Fruit fly (Drosophila melanogaster) whole organism, wandering third instar larva: ENCODE measurements around the gene CG33281.
A peak's percentile ranks its signal among the peaks of the same experiment; 100 is the strongest.

ENCODE experiments used
- Abd-B ChIP-seq: fragments of >200 bp; optimal IDR thresholded peaks from 2 replicates; lab custom pipeline; 2017; ENCODE audit warnings: missing biosample characterization, missing genetic modification characterization
- CG32264 ChIP-seq: fragments of 200-800 bp; sonication (Bioruptor generic); optimal IDR thresholded peaks from 2 replicates; lab custom pipeline; 2016; ENCODE audit warnings: missing biosample characterization, missing genetic modification characterization
- CG9705 ChIP-seq: fragments of 200-800 bp; sonication (Bioruptor generic); optimal IDR thresholded peaks from 2 replicates; lab custom pipeline; 2018; ENCODE audit warnings: missing biosample characterization, mild to moderate bottlenecking, missing genetic modification characterization
- CrebA ChIP-seq: fragments of 200-800 bp; sonication (Bioruptor generic); optimal IDR thresholded peaks from 2 replicates; lab custom pipeline; 2016; ENCODE audit warnings: missing biosample characterization, mild to moderate bottlenecking, missing genetic modification characterization, borderline replicate concordance
- Dfd ChIP-seq: fragments of >200 bp; optimal IDR thresholded peaks from 2 replicates; lab custom pipeline; 2017; ENCODE audit warnings: missing biosample characterization, missing genetic modification characterization
- Dif ChIP-seq: fragments of 200-275, 200-300 bp; sonication (Bioruptor generic); optimal IDR thresholded peaks from 2 replicates; lab custom pipeline; 2018; ENCODE audit warnings: missing biosample characterization, missing genetic modification characterization; ENCODE audit not compliant: partially characterized antibody
- GATAd ChIP-seq: sonication (Bioruptor generic); optimal IDR thresholded peaks from 2 replicates; lab custom pipeline; 2016; ENCODE audit warnings: missing biosample characterization, missing genetic modification characterization
- HLH106 ChIP-seq: fragments of 200-800 bp; optimal IDR thresholded peaks from 3 replicates; lab custom pipeline; 2019; ENCODE audit warnings: missing biosample characterization, mild to moderate bottlenecking, missing genetic modification characterization, moderate library complexity
- Hnf4 ChIP-seq: fragments of 200-800 bp; sonication (Bioruptor generic); optimal IDR thresholded peaks from 2 replicates; lab custom pipeline; 2016; ENCODE audit warnings: missing biosample characterization, mild to moderate bottlenecking, missing genetic modification characterization
- Hr78 ChIP-seq: fragments of >200 bp; optimal IDR thresholded peaks from 2 replicates; lab custom pipeline; 2017; ENCODE audit warnings: missing biosample characterization, missing genetic modification characterization
- Hr83 ChIP-seq: fragments of 200-300 bp; sonication (Bioruptor generic); optimal IDR thresholded peaks from 2 replicates; lab custom pipeline; 2016; ENCODE audit warnings: missing biosample characterization, mild to moderate bottlenecking, missing genetic modification characterization, moderate library complexity; ENCODE audit not compliant: poor library complexity, severe bottlenecking
- Jra ChIP-seq: sonication (Bioruptor generic); optimal IDR thresholded peaks from 2 replicates; lab custom pipeline; 2016; ENCODE audit warnings: missing biosample characterization, missing genetic modification characterization
- Mio ChIP-seq: sonication (Bioruptor generic); optimal IDR thresholded peaks from 2 replicates; lab custom pipeline; 2016; ENCODE audit warnings: missing biosample characterization, missing genetic modification characterization
- Myc ChIP-seq: fragments of >200 bp; optimal IDR thresholded peaks from 2 replicates; lab custom pipeline; 2017
- N ChIP-seq: fragments of >200 bp; optimal IDR thresholded peaks from 2 replicates; lab custom pipeline; 2018; ENCODE audit warnings: missing biosample characterization, missing external identifiers, missing genetic modification characterization
- OdsH ChIP-seq: fragments of 200-800 bp; sonication (Bioruptor generic); optimal IDR thresholded peaks from 2 replicates; lab custom pipeline; 2016; ENCODE audit warnings: missing biosample characterization, mild to moderate bottlenecking, missing genetic modification characterization
- Rel ChIP-seq, 2 experiments: fragments of 200-800 bp; sonication (Bioruptor generic) in 1 of 2; optimal IDR thresholded peaks; 2 replicates in 1 of 2; 3 replicates in 1 of 2; lab custom pipeline; 2016 to 2019; ENCODE audit warnings: mild to moderate bottlenecking in 2 of 2, missing biosample characterization in 2 of 2, missing genetic modification characterization in 2 of 2, moderate library complexity in 1 of 2
- Sp1 ChIP-seq: fragments of 200-800 bp; sonication (Bioruptor generic); optimal IDR thresholded peaks from 3 replicates; lab custom pipeline; 2019; ENCODE audit warnings: missing biosample characterization, mild to moderate bottlenecking, missing genetic modification characterization, moderate library complexity
- Vsx2 ChIP-seq: fragments of 200-300, 225-300 bp; sonication (Bioruptor generic); optimal IDR thresholded peaks from 2 replicates; lab custom pipeline; 2018; ENCODE audit warnings: missing biosample characterization, missing genetic modification characterization; ENCODE audit not compliant: partially characterized antibody
- br ChIP-seq: fragments of 200-800 bp; sonication (Bioruptor generic); optimal IDR thresholded peaks from 2 replicates; lab custom pipeline; 2016; ENCODE audit warnings: missing biosample characterization, missing genetic modification characterization
- brk ChIP-seq: fragments of 200-800 bp; sonication (Bioruptor generic); optimal IDR thresholded peaks from 2 replicates; lab custom pipeline; 2016; ENCODE audit warnings: missing biosample characterization, mild to moderate bottlenecking, missing genetic modification characterization
- dl ChIP-seq, 2 experiments: fragments of 175-275, 200-275 bp in 1 of 2; fragments of 200-275 bp in 1 of 2; sonication (Bioruptor generic); optimal IDR thresholded peaks; lab custom pipeline; 2018; ENCODE audit warnings: mild to moderate bottlenecking in 2 of 2, missing biosample characterization in 2 of 2, missing genetic modification characterization in 2 of 2, moderate library complexity in 2 of 2; ENCODE audit not compliant: partially characterized antibody in 2 of 2, insufficient read depth in 1 of 2
- dmrt93B ChIP-seq: fragments of 200-800 bp; sonication (Bioruptor generic); optimal IDR thresholded peaks from 2 replicates; lab custom pipeline; 2018; ENCODE audit warnings: missing biosample characterization, mild to moderate bottlenecking, missing genetic modification characterization
- dsf ChIP-seq: sonication (Bioruptor generic); optimal IDR thresholded peaks from 2 replicates; lab custom pipeline; 2016; ENCODE audit warnings: missing biosample characterization, missing genetic modification characterization, borderline replicate concordance
- ey ChIP-seq: fragments of 200-800 bp; sonication (Bioruptor generic); optimal IDR thresholded peaks from 2 replicates; lab custom pipeline; 2016; ENCODE audit warnings: missing biosample characterization, missing genetic modification characterization
- foxo ChIP-seq, 2 experiments: fragments of 200-800 bp; sonication (Bioruptor generic); optimal IDR thresholded peaks; 2 replicates in 1 of 2; 3 replicates in 1 of 2; lab custom pipeline; 2016 to 2017; ENCODE audit warnings: missing biosample characterization in 2 of 2, missing genetic modification characterization in 2 of 2
- fru ChIP-seq: fragments of 200-800 bp; sonication (Bioruptor generic); optimal IDR thresholded peaks from 3 replicates; lab custom pipeline; 2016; ENCODE audit warnings: missing biosample characterization, mild to moderate bottlenecking, missing genetic modification characterization
- h ChIP-seq: fragments of 200-800 bp; sonication (Bioruptor generic); optimal IDR thresholded peaks from 3 replicates; lab custom pipeline; 2016; ENCODE audit warnings: missing biosample characterization, mild to moderate bottlenecking, missing genetic modification characterization
- lola ChIP-seq: fragments of >200 bp; optimal IDR thresholded peaks from 2 replicates; lab custom pipeline; 2017; ENCODE audit warnings: missing biosample characterization, missing genetic modification characterization
- psq ChIP-seq: fragments of 200-800 bp; sonication (Bioruptor generic); optimal IDR thresholded peaks from 3 replicates; lab custom pipeline; 2017; ENCODE audit warnings: missing biosample characterization, mild to moderate bottlenecking, missing genetic modification characterization, moderate library complexity
- rgr ChIP-seq: fragments of 200-800 bp; sonication (Bioruptor generic); optimal IDR thresholded peaks from 3 replicates; lab custom pipeline; 2016; ENCODE audit warnings: missing biosample characterization, mild to moderate bottlenecking, missing genetic modification characterization
- sage ChIP-seq: fragments of 200-800 bp; sonication (Bioruptor generic); optimal IDR thresholded peaks from 2 replicates; lab custom pipeline; 2016; ENCODE audit warnings: missing biosample characterization, mild to moderate bottlenecking, missing genetic modification characterization
- sv ChIP-seq: fragments of 200-800 bp; sonication (Bioruptor generic); optimal IDR thresholded peaks from 3 replicates; lab custom pipeline; 2016; ENCODE audit warnings: missing biosample characterization, missing genetic modification characterization
- tai ChIP-seq: sonication (Bioruptor generic); optimal IDR thresholded peaks from 2 replicates; lab custom pipeline; 2016; ENCODE audit warnings: missing biosample characterization, missing genetic modification characterization
- woc ChIP-seq: sonication (Bioruptor generic); optimal IDR thresholded peaks from 2 replicates; lab custom pipeline; 2016; ENCODE audit warnings: missing biosample characterization, mild to moderate bottlenecking, missing genetic modification characterization

CG33281 gene

DNA sequence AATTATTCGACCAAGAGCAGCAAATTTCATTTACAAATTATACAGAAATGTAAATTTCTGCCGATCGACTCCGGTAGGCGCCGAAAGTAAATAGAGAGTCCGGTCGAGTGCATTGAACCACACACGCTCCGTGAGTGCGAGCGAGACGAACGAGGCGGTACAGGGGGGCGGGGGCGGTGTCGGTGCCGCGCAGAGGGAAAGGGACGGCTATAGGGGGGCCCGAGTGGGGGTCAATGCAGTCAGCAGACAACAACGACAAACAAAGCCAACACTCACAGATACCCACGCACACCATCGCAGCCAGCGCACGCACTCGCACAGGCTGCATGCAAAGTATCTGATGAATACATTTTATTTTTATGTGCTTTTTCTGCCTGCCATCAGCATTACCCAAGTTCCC lies 15.4 kb downstream of the CG33281 start:
- TF ChIP-seq Mio (GFP tag; lab: Kevin White, UChicago) (no peak), CrebA (no peak), psq (GFP tag; lab: Kevin White, UChicago) (peak; percentile 4), rgr (GFP tag; lab: Kevin White, UChicago) (peak; percentile 3), HLH106 (tag; lab: Kevin White, UChicago) (peak; percentile 3), Dfd (GFP tag; lab: Kevin White, UChicago) (peak; percentile 53), Rel (GFP tag; optimal IDR thresholded peaks at IDR 0.05; lab: Kevin White, UChicago) (no peak), Rel (tag; optimal IDR thresholded peaks at IDR 0.05; lab: Kevin White, UChicago) (peak; percentile 83), fru (GFP tag; lab: Kevin White, UChicago) (no peak), Sp1 (GFP tag; lab: Kevin White, UChicago) (peak; percentile 9)
- TF ChIP-seq, all 38 proteins: peak for 6

DNA sequence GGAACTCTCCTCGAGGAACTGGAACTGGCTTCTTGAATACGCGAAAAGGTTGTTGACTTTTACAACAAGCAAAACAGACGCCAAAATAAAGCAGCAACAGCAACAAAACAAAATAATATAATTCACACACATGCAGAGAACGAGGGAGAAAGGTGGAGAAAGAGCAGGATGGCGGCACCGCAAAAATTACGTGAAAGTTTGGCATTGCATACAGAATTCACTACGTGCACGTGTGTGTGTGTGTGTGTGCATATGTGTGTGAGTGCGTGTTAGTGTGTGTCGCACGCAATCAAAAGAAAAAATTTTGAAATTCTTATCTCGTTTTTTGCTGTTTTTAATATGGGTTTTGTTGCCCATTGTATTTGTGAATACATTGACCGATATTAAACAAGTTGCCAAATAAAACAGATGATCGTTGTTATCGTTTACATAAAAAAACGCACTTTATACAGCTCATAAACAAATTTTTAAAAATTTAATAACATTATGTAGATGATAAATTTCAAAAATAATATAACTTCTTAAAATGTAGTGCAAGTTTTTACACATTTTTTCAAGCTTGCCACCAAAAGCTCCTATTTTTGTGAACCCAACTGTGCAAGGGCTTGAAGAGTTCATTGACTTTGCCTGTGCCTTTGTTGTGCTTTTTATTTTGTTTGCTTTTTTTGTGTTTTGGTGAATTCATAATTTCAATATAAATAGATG lies 17.3 kb downstream of the CG33281 start:
- no peak for TF ChIP-seq CG9705 (GFP tag; lab: Kevin White, UChicago)
- no peak for TF ChIP-seq Vsx2 (GFP tag; lab: Kevin White, UChicago)
- no peak for TF ChIP-seq Rel (GFP tag; optimal IDR thresholded peaks at IDR 0.05; lab: Kevin White, UChicago)
- TF ChIP-seq Rel (tag; optimal IDR thresholded peaks at IDR 0.05; lab: Kevin White, UChicago): peak; percentile 52
- TF ChIP-seq Hnf4: peak; percentile 77
- TF ChIP-seq brk (GFP tag; lab: Kevin White, UChicago): peak; percentile 9
- peak; percentile 73 for TF ChIP-seq fru (GFP tag; lab: Kevin White, UChicago)
- no peak for TF ChIP-seq sv (GFP tag; lab: Kevin White, UChicago)
- TF ChIP-seq Sp1 (GFP tag; lab: Kevin White, UChicago): peak; percentile 90
- peak; percentile 3 for TF ChIP-seq ey
- peak; percentile 81 for TF ChIP-seq HLH106 (tag; lab: Kevin White, UChicago)
- no peak for TF ChIP-seq dl (GFP tag; optimal IDR thresholded peaks at IDR 0.05; lab: Kevin White, UChicago; ENCODE audit: insufficient read depth in 1 of 2, partially characterized antibody in 2 of 2)
- TF ChIP-seq Hr83: no peak
- peak; percentile 60 for TF ChIP-seq dmrt93B (GFP tag; lab: Kevin White, UChicago)
- TF ChIP-seq dsf: peak; percentile 20
- peak; percentile 85 for TF ChIP-seq OdsH (GFP tag; lab: Kevin White, UChicago)
- TF ChIP-seq br (GFP tag; lab: Kevin White, UChicago): peak; percentile 69
- TF ChIP-seq foxo (GFP tag; optimal IDR thresholded peaks at IDR 0.05; lab: Kevin White, UChicago): peak in 1 of 2 experiments; percentile 71
- peak; percentile 16 for TF ChIP-seq woc (GFP tag; lab: Kevin White, UChicago)
- peak; percentile 38 for TF ChIP-seq h (GFP tag; lab: Kevin White, UChicago)
- no peak for TF ChIP-seq Myc
- TF ChIP-seq CG32264 (GFP tag; lab: Kevin White, UChicago): no peak
- TF ChIP-seq sage (GFP tag; lab: Kevin White, UChicago): peak; percentile 52
- TF ChIP-seq psq (GFP tag; lab: Kevin White, UChicago): peak; percentile 83
- TF ChIP-seq N (GFP tag; lab: Kevin White, UChicago): peak; percentile 25
- TF ChIP-seq CrebA: no peak
- TF ChIP-seq Jra (GFP tag; lab: Kevin White, UChicago): peak; percentile 34
- no peak for TF ChIP-seq Abd-B (GFP tag; lab: Kevin White, UChicago)
- TF ChIP-seq GATAd (GFP tag; lab: Kevin White, UChicago): peak; percentile 24
- TF ChIP-seq Hr78: no peak
- TF ChIP-seq tai (GFP tag; lab: Kevin White, UChicago): peak; percentile 54
- peak; percentile 60 for TF ChIP-seq rgr (GFP tag; lab: Kevin White, UChicago)
- TF ChIP-seq Mio (GFP tag; lab: Kevin White, UChicago): no peak
- TF ChIP-seq Dfd (GFP tag; lab: Kevin White, UChicago): peak; percentile 44

DNA sequence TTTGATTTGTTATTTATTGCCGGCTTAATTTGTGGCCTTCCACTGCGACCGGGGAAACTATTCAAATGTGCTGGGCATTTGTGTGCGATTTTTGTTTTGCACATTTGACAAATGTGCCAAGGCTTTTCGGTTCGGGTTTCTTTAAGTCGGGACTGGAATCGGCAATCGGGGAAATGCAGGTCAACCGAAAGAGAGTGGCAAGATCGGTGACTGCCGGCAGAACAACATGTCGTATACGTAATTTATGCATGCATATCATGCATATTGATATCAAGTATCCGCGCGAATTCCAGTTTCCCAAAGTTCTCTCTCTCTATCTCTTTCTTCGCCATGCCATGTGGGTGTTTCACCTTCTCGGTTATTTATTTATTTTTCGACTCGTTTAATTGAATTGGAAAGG lies 18.3 kb downstream of the CG33281 start:
- no peak for TF ChIP-seq Jra (GFP tag; lab: Kevin White, UChicago)
- no peak for TF ChIP-seq psq (GFP tag; lab: Kevin White, UChicago)
- no peak for TF ChIP-seq sv (GFP tag; lab: Kevin White, UChicago)
- TF ChIP-seq CG9705 (GFP tag; lab: Kevin White, UChicago): no peak
- no peak for TF ChIP-seq Dif
- no peak for TF ChIP-seq Hr78
- TF ChIP-seq lola: no peak
- TF ChIP-seq Myc: no peak
- TF ChIP-seq Rel (GFP tag; optimal IDR thresholded peaks at IDR 0.05; lab: Kevin White, UChicago): no peak
- no peak for TF ChIP-seq Rel (tag; optimal IDR thresholded peaks at IDR 0.05; lab: Kevin White, UChicago)
- no peak for TF ChIP-seq Mio (GFP tag; lab: Kevin White, UChicago)
- TF ChIP-seq ey: no peak
- TF ChIP-seq h (GFP tag; lab: Kevin White, UChicago): no peak
- TF ChIP-seq tai (GFP tag; lab: Kevin White, UChicago): no peak
- TF ChIP-seq OdsH (GFP tag; lab: Kevin White, UChicago): no peak
- TF ChIP-seq dl (GFP tag; optimal IDR thresholded peaks at IDR 0.05; lab: Kevin White, UChicago; ENCODE audit: insufficient read depth in 1 of 2, partially characterized antibody in 2 of 2): no peak
- no peak for TF ChIP-seq Vsx2 (GFP tag; lab: Kevin White, UChicago)
- TF ChIP-seq rgr (GFP tag; lab: Kevin White, UChicago): no peak
- TF ChIP-seq Dfd (GFP tag; lab: Kevin White, UChicago): no peak
- no peak for TF ChIP-seq CrebA
- TF ChIP-seq dmrt93B (GFP tag; lab: Kevin White, UChicago): no peak
